Worm (Caenorhabditis elegans) whole organism, L3 larva: ENCODE data around the gene F40G9.5.

Experiments
- ama-1 ChIP-seq: fragments of 150-350 bp; optimal IDR thresholded peaks from 2 replicates; lab custom pipeline; 2018
- ceh-82 ChIP-seq: fragments of 150-350 bp; optimal IDR thresholded peaks from 2 replicates; lab custom pipeline; 2014; ENCODE audit warnings: missing biosample characterization, missing genetic modification characterization
- elt-3 ChIP-seq, 3 experiments: fragments of 150-350 bp in 1 of 3; sonication (generic microtip) in 2 of 3; optimal IDR thresholded peaks; 2 replicates in 2 of 3; 4 replicates in 1 of 3; lab custom pipeline; 2014 to 2017; ENCODE audit warnings: missing biosample characterization in 3 of 3, missing genetic modification characterization in 3 of 3
- lin-39 ChIP-seq: fragments of 150-350 bp; optimal IDR thresholded peaks from 2 replicates; lab custom pipeline; 2018; ENCODE audit warnings: missing biosample characterization, missing genetic modification reagents, missing genetic modification characterization
- nhr-11 ChIP-seq: fragments of 150-350 bp; optimal IDR thresholded peaks from 2 replicates; lab custom pipeline; 2014; ENCODE audit warnings: missing biosample characterization, missing genetic modification characterization
- nhr-237 ChIP-seq: fragments of 150-350 bp; optimal IDR thresholded peaks from 2 replicates; lab custom pipeline; 2014; ENCODE audit warnings: missing biosample characterization, missing genetic modification characterization
- nhr-67 ChIP-seq: fragments of 150-350 bp; optimal IDR thresholded peaks from 2 replicates; lab custom pipeline; 2014; ENCODE audit warnings: missing biosample characterization, missing genetic modification characterization
- skn-1 ChIP-seq: fragments of 150-350 bp; optimal IDR thresholded peaks from 2 replicates; lab custom pipeline; 2014; ENCODE audit warnings: missing biosample characterization, missing genetic modification characterization

- TF ChIP-seq elt-3 (tag; optimal IDR thresholded peaks at IDR 0.05; lab: Kevin White, UChicago): no peak
- no peak for TF ChIP-seq skn-1 (tag; lab: Kevin White, UChicago)
- no peak for TF ChIP-seq nhr-11 (tag; lab: Kevin White, UChicago)
- no peak for TF ChIP-seq nhr-237 (tag; lab: Kevin White, UChicago)
- no peak for TF ChIP-seq ceh-82 (tag; lab: Kevin White, UChicago)
- no peak for TF ChIP-seq lin-39
- no peak for TF ChIP-seq ama-1 (lab: Kevin White, UChicago)
- TF ChIP-seq nhr-67: no peak
Measured at ce11 chrIII:227033-227432, 46.0 kb downstream of the F40G9.5 start.
